Fruit fly (Drosophila melanogaster) whole organism, embryonic: Measurements from ENCODE around the gene CG15408.
A peak's percentile ranks its signal among the peaks of the same experiment; 100 is the strongest.

Experiments
- ATbp ChIP-seq: fragments of 200-800 bp; sonication (Bioruptor generic); optimal IDR thresholded peaks from 2 replicates; lab custom pipeline; 2017; ENCODE audit warnings: missing biosample characterization, mild to moderate bottlenecking, missing genetic modification characterization, missing genetic modification reagents
- Atf6 ChIP-seq: fragments of 200-800 bp; sonication (Bioruptor generic); IDR thresholded peaks from 2 replicates; pipeline ENCODE4 v1.3.6; 2022; ENCODE audit warnings: missing biosample characterization, missing genetic modification characterization
- BtbVII ChIP-seq: fragments of 200-800 bp; sonication (Bioruptor generic); optimal IDR thresholded peaks from 3 replicates; lab custom pipeline; 2017; ENCODE audit warnings: missing biosample characterization, mild to moderate bottlenecking, missing genetic modification characterization
- C15 ChIP-seq: fragments of 200-800 bp; sonication (Bioruptor generic); IDR thresholded peaks from 3 replicates; pipeline ENCODE4 v1.3.6; 2022; ENCODE audit warnings: missing biosample characterization, missing genetic modification characterization
- CG1603 ChIP-seq: fragments of 200-800 bp; sonication (Bioruptor generic); optimal IDR thresholded peaks from 2 replicates; lab custom pipeline; 2019; ENCODE audit warnings: missing biosample characterization, mild to moderate bottlenecking, missing genetic modification characterization, moderate library complexity
- CG17829 ChIP-seq: fragments of 200-800 bp; optimal IDR thresholded peaks from 2 replicates; lab custom pipeline; 2019; ENCODE audit warnings: missing biosample characterization, mild to moderate bottlenecking, missing genetic modification characterization, moderate library complexity
- CG18011 ChIP-seq: fragments of 200-800 bp; sonication (Bioruptor generic); optimal IDR thresholded peaks from 2 replicates; lab custom pipeline; 2017; ENCODE audit warnings: missing biosample characterization, missing genetic modification characterization, mild to moderate bottlenecking, moderate library complexity, missing genotype
- CG2129 ChIP-seq: fragments of 200-800 bp; sonication (Bioruptor generic); IDR thresholded peaks from 2 replicates; pipeline ENCODE4 v1.3.6; 2022; ENCODE audit warnings: missing biosample characterization, missing genetic modification characterization; ENCODE audit not compliant: partially characterized antibody
- CG2875 ChIP-seq: fragments of 200-800 bp; sonication (Bioruptor generic); optimal IDR thresholded peaks from 2 replicates; lab custom pipeline; 2017; ENCODE audit warnings: missing biosample characterization, mild to moderate bottlenecking, missing genetic modification characterization, missing genetic modification reagents
- CG31365 ChIP-seq: fragments of 200-800 bp; sonication (Bioruptor generic); optimal IDR thresholded peaks from 2 replicates; lab custom pipeline; 2018; ENCODE audit warnings: missing biosample characterization, mild to moderate bottlenecking, missing genetic modification characterization
- CG32772 ChIP-seq: fragments of 200-800 bp; sonication (Bioruptor generic); IDR thresholded peaks from 2 replicates; pipeline ENCODE4 v1.3.6; 2022; ENCODE audit warnings: missing biosample characterization, missing genetic modification characterization
- CG34376 ChIP-seq: fragments of 200-800 bp; sonication (Bioruptor generic); optimal IDR thresholded peaks from 2 replicates; lab custom pipeline; 2018; ENCODE audit warnings: missing biosample characterization, mild to moderate bottlenecking, missing genetic modification characterization
- CG3995 ChIP-seq: fragments of 200-800 bp; sonication (Bioruptor generic); optimal IDR thresholded peaks from 3 replicates; lab custom pipeline; 2016; ENCODE audit warnings: missing biosample characterization, missing genetic modification characterization
- CG5245 ChIP-seq: fragments of 200-800 bp; sonication (Bioruptor generic); optimal IDR thresholded peaks from 3 replicates; lab custom pipeline; 2016; ENCODE audit warnings: missing biosample characterization, missing genetic modification characterization
- CG6272 ChIP-seq: fragments of 200-800 bp; sonication (Bioruptor generic); IDR thresholded peaks from 2 replicates; pipeline ENCODE4 v1.3.6; 2022; ENCODE audit warnings: missing biosample characterization, missing genetic modification characterization
- CG6765 ChIP-seq: fragments of 200-800 bp; sonication (Bioruptor generic); optimal IDR thresholded peaks from 3 replicates; lab custom pipeline; 2017; ENCODE audit warnings: missing biosample characterization, mild to moderate bottlenecking, missing genetic modification characterization
- CG7372 ChIP-seq: fragments of 200-800 bp; sonication (Bioruptor generic); IDR thresholded peaks from 2 replicates; pipeline ENCODE4 v1.3.6; 2022; ENCODE audit warnings: missing biosample characterization, missing genetic modification characterization
- CG9817 ChIP-seq: fragments of 200-800 bp; sonication (Bioruptor generic); optimal IDR thresholded peaks from 2 replicates; lab custom pipeline; 2018; ENCODE audit warnings: missing biosample characterization, mild to moderate bottlenecking, missing genetic modification characterization, moderate library complexity
- CrebB ChIP-seq: fragments of 200-800 bp; sonication (Bioruptor generic); optimal IDR thresholded peaks from 3 replicates; lab custom pipeline; 2018; ENCODE audit warnings: missing biosample characterization, mild to moderate bottlenecking, missing genetic modification characterization
- Dek ChIP-seq: fragments of 200-800 bp; sonication (Bioruptor generic); optimal IDR thresholded peaks from 3 replicates; lab custom pipeline; 2019; ENCODE audit warnings: missing biosample characterization, mild to moderate bottlenecking, missing genetic modification characterization, moderate library complexity
- Dref ChIP-seq: fragments of 200-800 bp; sonication (Bioruptor generic); IDR thresholded peaks from 2 replicates; pipeline ENCODE4 v1.3.6; 2022; ENCODE audit warnings: missing biosample characterization, missing genetic modification characterization
- Ets97D ChIP-seq: fragments of 200-800 bp; sonication (Bioruptor generic); optimal IDR thresholded peaks from 3 replicates; lab custom pipeline; 2016; ENCODE audit warnings: missing biosample characterization, missing genetic modification characterization
- HLHmδ ChIP-seq: fragments of 200-800 bp; sonication (Bioruptor generic); optimal IDR thresholded peaks from 2 replicates; lab custom pipeline; 2018; ENCODE audit warnings: missing biosample characterization, mild to moderate bottlenecking, missing genetic modification characterization, moderate library complexity
- Hmr ChIP-seq: fragments of 200-800 bp; sonication (Bioruptor generic); optimal IDR thresholded peaks from 3 replicates; lab custom pipeline; 2017; ENCODE audit warnings: mild to moderate bottlenecking, missing biosample characterization, missing genetic modification reagents, missing genetic modification characterization
- Hr3 ChIP-seq: fragments of 200-800 bp; sonication (Bioruptor generic); optimal IDR thresholded peaks from 3 replicates; lab custom pipeline; 2016; ENCODE audit warnings: missing biosample characterization, missing genetic modification characterization
- Lim3 ChIP-seq: fragments of 200-800 bp; sonication (Bioruptor generic); IDR thresholded peaks from 2 replicates; pipeline ENCODE4 v1.3.6; 2022; ENCODE audit warnings: missing biosample characterization, missing genetic modification characterization
- Lpt ChIP-seq: fragments of >200 bp; optimal IDR thresholded peaks from 2 replicates; lab custom pipeline; 2018; ENCODE audit warnings: missing biosample characterization, missing genetic modification characterization
- MBD-R2 ChIP-seq: fragments of 200-800 bp; sonication (Bioruptor generic); IDR thresholded peaks from 2 replicates; pipeline ENCODE4 v1.3.6; 2022; ENCODE audit warnings: missing biosample characterization, missing genetic modification characterization
- Mes4 ChIP-seq: fragments of 200-800 bp; sonication (Bioruptor generic); optimal IDR thresholded peaks from 2 replicates; lab custom pipeline; 2016; ENCODE audit warnings: missing biosample characterization, missing genetic modification characterization
- NfI ChIP-seq: fragments of 200-800 bp; sonication (Bioruptor generic); optimal IDR thresholded peaks from 3 replicates; lab custom pipeline; 2018; ENCODE audit warnings: missing biosample characterization, mild to moderate bottlenecking, missing genetic modification characterization, moderate library complexity
- Rx ChIP-seq: fragments of 200-800 bp; sonication (Bioruptor generic); IDR thresholded peaks from 2 replicates; pipeline ENCODE4 v1.3.6; 2022; ENCODE audit warnings: missing biosample characterization, missing genetic modification characterization
- Sry-δ ChIP-seq: fragments of 200-800 bp; sonication (Bioruptor generic); optimal IDR thresholded peaks from 2 replicates; lab custom pipeline; 2016; ENCODE audit warnings: missing biosample characterization, missing genetic modification characterization
- al ChIP-seq: fragments of 200-800 bp; sonication (Bioruptor generic); IDR thresholded peaks from 2 replicates; pipeline ENCODE4 v1.3.6; 2022; ENCODE audit warnings: missing biosample characterization, missing genetic modification characterization
- ato ChIP-seq: fragments of 200-800 bp; sonication (Bioruptor generic); IDR thresholded peaks from 2 replicates; pipeline ENCODE4 v1.3.6; 2022; ENCODE audit warnings: missing biosample characterization, missing genetic modification characterization; ENCODE audit not compliant: partially characterized antibody
- bbx ChIP-seq: fragments of 200-800 bp; sonication (Bioruptor generic); IDR thresholded peaks from 2 replicates; pipeline ENCODE4 v1.3.6; 2022; ENCODE audit warnings: missing biosample characterization, missing genetic modification characterization; ENCODE audit not compliant: partially characterized antibody
- cad ChIP-seq: fragments of >200 bp; optimal IDR thresholded peaks from 2 replicates; lab custom pipeline; 2017; ENCODE audit warnings: missing biosample characterization, missing genetic modification characterization
- cas ChIP-seq: fragments of 200-800 bp; sonication (Bioruptor generic); IDR thresholded peaks from 2 replicates; pipeline ENCODE4 v1.3.6; 2022; ENCODE audit warnings: missing biosample characterization, missing genetic modification characterization
- caup ChIP-seq: fragments of 200-800 bp; sonication (Bioruptor generic); optimal IDR thresholded peaks from 3 replicates; lab custom pipeline; 2017; ENCODE audit warnings: missing biosample characterization, mild to moderate bottlenecking, missing genetic modification characterization, moderate library complexity; ENCODE audit not compliant: severe bottlenecking
- ci ChIP-seq: fragments of 200-800 bp; sonication (Bioruptor generic); IDR thresholded peaks from 3 replicates; pipeline ENCODE4 v1.3.6; 2022; ENCODE audit warnings: missing biosample characterization, missing genetic modification characterization
- ewg ChIP-seq: fragments of 200-800 bp; sonication (Bioruptor generic); optimal IDR thresholded peaks from 3 replicates; lab custom pipeline; 2017; ENCODE audit warnings: mild to moderate bottlenecking, missing biosample characterization, missing genetic modification reagents, missing genetic modification characterization
- ken ChIP-seq: fragments of 200-800 bp; sonication (Bioruptor generic); IDR thresholded peaks from 3 replicates; pipeline ENCODE4 v1.3.6; 2022; ENCODE audit warnings: missing biosample characterization, missing genetic modification characterization
- nom ChIP-seq: fragments of 200-800 bp; sonication (Bioruptor generic); optimal IDR thresholded peaks from 2 replicates; lab custom pipeline; 2017; ENCODE audit warnings: missing biosample characterization, missing genetic modification characterization, mild to moderate bottlenecking, moderate library complexity, missing genetic modification reagents
- pb ChIP-seq: fragments of 200-800 bp; sonication (Bioruptor generic); optimal IDR thresholded peaks from 3 replicates; lab custom pipeline; 2016; ENCODE audit warnings: missing biosample characterization, missing genetic modification characterization
- sens-2 ChIP-seq: fragments of 200-800 bp; sonication (Bioruptor generic); IDR thresholded peaks from 2 replicates; pipeline ENCODE4 v1.3.6; 2022; ENCODE audit warnings: missing biosample characterization, missing genetic modification characterization
- shn ChIP-seq: fragments of 200-800 bp; sonication (Bioruptor generic); optimal IDR thresholded peaks from 3 replicates; lab custom pipeline; 2016; ENCODE audit warnings: missing biosample characterization, missing genetic modification characterization
- sob ChIP-seq: fragments of 200-800 bp; sonication (Bioruptor generic); IDR thresholded peaks from 2 replicates; pipeline ENCODE4 v1.3.6; 2022; ENCODE audit warnings: missing biosample characterization, missing genetic modification characterization
- stwl ChIP-seq: fragments of 200-800 bp; sonication (Bioruptor generic); optimal IDR thresholded peaks from 3 replicates; lab custom pipeline; 2018; ENCODE audit warnings: missing biosample characterization, mild to moderate bottlenecking, missing genetic modification characterization, moderate library complexity
- unpg ChIP-seq: fragments of 200-800 bp; sonication (Bioruptor generic); optimal IDR thresholded peaks from 3 replicates; lab custom pipeline; 2018; ENCODE audit warnings: missing biosample characterization, mild to moderate bottlenecking, missing genetic modification characterization, moderate library complexity
- z ChIP-seq: fragments of 200-800 bp; sonication (Bioruptor generic); IDR thresholded peaks from 3 replicates; pipeline ENCODE4 v1.3.6; 2022; ENCODE audit warnings: missing biosample characterization, missing genetic modification characterization

The CG15408 gene

dm6 chr2L:3301755-3302499 is 30.7 kb upstream of the CG15408 start (continued):
- peak; percentile 100 for TF ChIP-seq BtbVII (GFP tag; lab: Kevin White, UChicago)
- TF ChIP-seq Mes4, result peak; percentile 99
- peak; percentile 100 for TF ChIP-seq CG9817 (tag; lab: Kevin White, UChicago)
- TF ChIP-seq Hr3 (GFP tag; lab: Kevin White, UChicago), result peak; percentile 99
- peak; percentile 100 for TF ChIP-seq pb (GFP tag; lab: Kevin White, UChicago)
- TF ChIP-seq Lpt (GFP tag; lab: Kevin White, UChicago), result no peak
- TF ChIP-seq shn (GFP tag; lab: Kevin White, UChicago), result peak; percentile 99
- peak; percentile 100 for TF ChIP-seq sob (GFP tag; lab: Robert Waterston, UW)
- peak; percentile 99 for TF ChIP-seq nom (GFP tag; lab: Kevin White, UChicago)
- peak; percentile 90 for TF ChIP-seq CG3995 (GFP tag; lab: Kevin White, UChicago)
- peak; percentile 58 for TF ChIP-seq Dref (GFP tag; lab: Robert Waterston, UW)
- peak; percentile 92 for TF ChIP-seq Lim3
- peak; percentile 84 for TF ChIP-seq z (GFP tag; lab: Robert Waterston, UW)
- peak; percentile 87 for TF ChIP-seq Sry-δ (GFP tag; lab: Kevin White, UChicago)
- peak; percentile 99 for TF ChIP-seq CG7372 (GFP tag; lab: Robert Waterston, UW)
- TF ChIP-seq CG18011 (GFP tag; lab: Kevin White, UChicago), result peak; percentile 94
- TF ChIP-seq bbx (GFP tag; lab: Robert Waterston, UW), result no peak
- TF ChIP-seq CG2875 (GFP tag; lab: Kevin White, UChicago), result peak; percentile 99
- peak; percentile 99 for TF ChIP-seq ewg
- TF ChIP-seq CG31365, result peak; percentile 96
- TF ChIP-seq cas, result peak; percentile 99
- peak; percentile 100 for TF ChIP-seq ci (GFP tag; lab: Robert Waterston, UW)
- TF ChIP-seq Dek (tag; lab: Kevin White, UChicago), result peak; percentile 100
- TF ChIP-seq Atf6 (GFP tag; lab: Robert Waterston, UW), result peak; percentile 100
- no peak for TF ChIP-seq CG2129
- peak; percentile 100 for TF ChIP-seq ATbp (GFP tag; lab: Kevin White, UChicago)
- no peak for TF ChIP-seq ato (GFP tag; lab: Robert Waterston, UW)
- peak; percentile 98 for TF ChIP-seq Rx (GFP tag; lab: Robert Waterston, UW)
- TF ChIP-seq al (GFP tag; lab: Robert Waterston, UW), result peak; percentile 99
- peak; percentile 100 for TF ChIP-seq CG17829
- TF ChIP-seq CG1603 (tag; lab: Kevin White, UChicago), result peak; percentile 99
- peak; percentile 100 for TF ChIP-seq MBD-R2
- no peak for TF ChIP-seq cad (GFP tag; lab: Kevin White, UChicago)
- TF ChIP-seq CG6765 (GFP tag; lab: Kevin White, UChicago), result peak; percentile 99
- peak; percentile 99 for TF ChIP-seq CG5245
- peak; percentile 100 for TF ChIP-seq NfI (GFP tag; lab: Kevin White, UChicago)
- TF ChIP-seq CrebB (tag; lab: Kevin White, UChicago), result peak; percentile 100
- TF ChIP-seq HLHmδ (GFP tag; lab: Kevin White, UChicago), result peak; percentile 77
- TF ChIP-seq Ets97D (GFP tag; lab: Kevin White, UChicago), result peak; percentile 97
- peak; percentile 85 for TF ChIP-seq stwl (tag; lab: Kevin White, UChicago)
- TF ChIP-seq ken, result peak; percentile 99
- TF ChIP-seq CG6272 (GFP tag; lab: Robert Waterston, UW), result peak; percentile 99
- peak; percentile 100 for TF ChIP-seq CG34376 (GFP tag; lab: Kevin White, UChicago)
- TF ChIP-seq unpg (GFP tag; lab: Kevin White, UChicago), result peak; percentile 100
- peak; percentile 100 for TF ChIP-seq caup (GFP tag; lab: Kevin White, UChicago)
- TF ChIP-seq Hmr, result peak; percentile 100
- TF ChIP-seq sens-2, result peak; percentile 98
- TF ChIP-seq CG32772, result peak; percentile 99
- TF ChIP-seq C15 (GFP tag; lab: Robert Waterston, UW), result peak; percentile 99
